Fruit fly (Drosophila melanogaster) whole organism, embryonic: Measurements from ENCODE around the gene pug.

Source experiments
- Atf6 ChIP-seq: fragments of 200-800 bp; sonication (Bioruptor generic); IDR thresholded peaks from 2 replicates; pipeline ENCODE4 v1.3.6; 2022; ENCODE audit warnings: missing biosample characterization, missing genetic modification characterization
- B-H1 ChIP-seq: fragments of 200-800 bp; sonication (Bioruptor generic); IDR thresholded peaks from 3 replicates; pipeline ENCODE4 v1.3.6; 2022; ENCODE audit warnings: missing biosample characterization, missing genetic modification characterization
- CG11085 ChIP-seq: fragments of 200-800 bp; sonication (Bioruptor generic); IDR thresholded peaks from 2 replicates; pipeline ENCODE4 v1.3.6; 2022; ENCODE audit warnings: missing biosample characterization, missing genetic modification characterization
- CG11695 ChIP-seq: fragments of 200-800 bp; sonication (Bioruptor generic); IDR thresholded peaks from 3 replicates; pipeline ENCODE4 v1.3.6; 2022; ENCODE audit warnings: missing biosample characterization, missing genetic modification characterization
- CG11723 ChIP-seq: fragments of 200-800 bp; sonication (Bioruptor generic); optimal IDR thresholded peaks from 2 replicates; lab custom pipeline; 2017; ENCODE audit warnings: missing biosample characterization, mild to moderate bottlenecking, missing genetic modification characterization
- CG12071 ChIP-seq: fragments of 200-800 bp; sonication (Bioruptor generic); optimal IDR thresholded peaks from 3 replicates; lab custom pipeline; 2018; ENCODE audit warnings: missing biosample characterization, mild to moderate bottlenecking, missing genetic modification characterization
- CG12299 ChIP-seq: fragments of 200-800 bp; sonication (Bioruptor generic); optimal IDR thresholded peaks from 2 replicates; lab custom pipeline; 2018; ENCODE audit warnings: missing biosample characterization, mild to moderate bottlenecking, missing genetic modification characterization
- CG12769 ChIP-seq: fragments of 200-800 bp; sonication (Bioruptor generic); optimal IDR thresholded peaks from 2 replicates; lab custom pipeline; 2019; ENCODE audit warnings: missing biosample characterization, mild to moderate bottlenecking, missing genetic modification characterization, moderate library complexity
- CG14710 ChIP-seq: fragments of 200-800 bp; sonication (Bioruptor generic); optimal IDR thresholded peaks from 3 replicates; lab custom pipeline; 2019; ENCODE audit warnings: missing biosample characterization, mild to moderate bottlenecking, missing genetic modification characterization, moderate library complexity
- CG14860 ChIP-seq: fragments of 200-800 bp; sonication (Bioruptor generic); IDR thresholded peaks from 3 replicates; pipeline ENCODE4 v1.3.6; 2022; ENCODE audit warnings: missing biosample characterization, missing genetic modification characterization; ENCODE audit not compliant: partially characterized antibody
- CG15514 ChIP-seq: fragments of 200-800 bp; sonication (Bioruptor generic); optimal IDR thresholded peaks from 3 replicates; lab custom pipeline; 2017; ENCODE audit warnings: missing biosample characterization, missing genetic modification characterization, mild to moderate bottlenecking, moderate library complexity, missing genetic modification reagents
- CG17359 ChIP-seq: fragments of 200-800 bp; sonication (Bioruptor generic); optimal IDR thresholded peaks from 3 replicates; lab custom pipeline; 2018; ENCODE audit warnings: missing biosample characterization, mild to moderate bottlenecking, missing genetic modification characterization, moderate library complexity
- CG17829 ChIP-seq: fragments of 200-800 bp; optimal IDR thresholded peaks from 2 replicates; lab custom pipeline; 2019; ENCODE audit warnings: missing biosample characterization, mild to moderate bottlenecking, missing genetic modification characterization, moderate library complexity
- CG17912 ChIP-seq: fragments of 200-800 bp; sonication (Bioruptor generic); optimal IDR thresholded peaks from 2 replicates; lab custom pipeline; 2018; ENCODE audit warnings: missing biosample characterization, mild to moderate bottlenecking, missing genetic modification characterization
- CG18619 ChIP-seq: fragments of 200-800 bp; sonication (Bioruptor generic); optimal IDR thresholded peaks from 3 replicates; lab custom pipeline; 2017; ENCODE audit warnings: missing biosample characterization, mild to moderate bottlenecking, missing genetic modification characterization
- CG31224 ChIP-seq: fragments of 200-800 bp; sonication (Bioruptor generic); IDR thresholded peaks from 2 replicates; pipeline ENCODE4 v1.3.6; 2022; ENCODE audit warnings: missing biosample characterization, missing genetic modification characterization
- CG31365 ChIP-seq: fragments of 200-800 bp; sonication (Bioruptor generic); optimal IDR thresholded peaks from 2 replicates; lab custom pipeline; 2018; ENCODE audit warnings: missing biosample characterization, mild to moderate bottlenecking, missing genetic modification characterization
- CG32532 ChIP-seq: fragments of 200-800 bp; sonication (Bioruptor generic); IDR thresholded peaks from 2 replicates; pipeline ENCODE4 v1.3.6; 2022; ENCODE audit warnings: missing biosample characterization, missing genetic modification characterization
- CG3407 ChIP-seq: fragments of 200-800 bp; sonication (Bioruptor generic); optimal IDR thresholded peaks from 2 replicates; lab custom pipeline; 2018; ENCODE audit warnings: missing biosample characterization, mild to moderate bottlenecking, missing genetic modification characterization
- CG4328 ChIP-seq: fragments of 200-800 bp; sonication (Bioruptor generic); optimal IDR thresholded peaks from 3 replicates; lab custom pipeline; 2017; ENCODE audit warnings: missing biosample characterization, missing genetic modification reagents, missing genetic modification characterization
- CG4854 ChIP-seq: fragments of 200-800 bp; sonication (Bioruptor generic); optimal IDR thresholded peaks from 2 replicates; lab custom pipeline; 2016; ENCODE audit warnings: missing biosample characterization, missing genetic modification characterization, inconsistent platforms
- CG6175 ChIP-seq: fragments of 200-800 bp; sonication (Bioruptor generic); IDR thresholded peaks from 3 replicates; pipeline ENCODE4 v1.3.6; 2022; ENCODE audit warnings: missing biosample characterization, missing genetic modification characterization
- CG6765 ChIP-seq: fragments of 200-800 bp; sonication (Bioruptor generic); optimal IDR thresholded peaks from 3 replicates; lab custom pipeline; 2017; ENCODE audit warnings: missing biosample characterization, mild to moderate bottlenecking, missing genetic modification characterization
- CG7372 ChIP-seq: fragments of 200-800 bp; sonication (Bioruptor generic); IDR thresholded peaks from 2 replicates; pipeline ENCODE4 v1.3.6; 2022; ENCODE audit warnings: missing biosample characterization, missing genetic modification characterization
- CG8924 ChIP-seq: fragments of 200-800 bp; optimal IDR thresholded peaks from 3 replicates; lab custom pipeline; 2019; ENCODE audit warnings: missing biosample characterization, mild to moderate bottlenecking, missing genetic modification characterization, moderate library complexity
- D19A ChIP-seq: fragments of 200-800 bp; optimal IDR thresholded peaks from 3 replicates; lab custom pipeline; 2019; ENCODE audit warnings: missing biosample characterization, mild to moderate bottlenecking, missing genetic modification characterization, moderate library complexity
- D19B ChIP-seq: fragments of 200-800 bp; sonication (Bioruptor generic); optimal IDR thresholded peaks from 2 replicates; lab custom pipeline; 2017; ENCODE audit warnings: missing biosample characterization, mild to moderate bottlenecking, missing genetic modification characterization
- Dip3 ChIP-seq: fragments of 200-800 bp; sonication (Bioruptor generic); optimal IDR thresholded peaks from 3 replicates; lab custom pipeline; 2016; ENCODE audit warnings: missing biosample characterization, missing genetic modification characterization
- Drgx ChIP-seq: fragments of 200-800 bp; sonication (Bioruptor generic); IDR thresholded peaks from 2 replicates; pipeline ENCODE4 v1.3.6; 2022; ENCODE audit warnings: missing biosample characterization, missing genetic modification characterization
- E2f1 ChIP-seq: fragments of 200-800 bp; sonication (Bioruptor generic); IDR thresholded peaks from 2 replicates; pipeline ENCODE4 v1.3.6; 2022; ENCODE audit warnings: missing biosample characterization, missing genetic modification characterization
- Fer1 ChIP-seq: fragments of 200-800 bp; sonication (Bioruptor generic); optimal IDR thresholded peaks from 2 replicates; lab custom pipeline; 2017; ENCODE audit warnings: missing biosample characterization, mild to moderate bottlenecking, missing genetic modification characterization
- Fer3 ChIP-seq: fragments of 200-800 bp; sonication (Bioruptor generic); optimal IDR thresholded peaks from 2 replicates; lab custom pipeline; 2018; ENCODE audit warnings: missing biosample characterization, mild to moderate bottlenecking, missing genetic modification characterization, moderate library complexity
- Lhr ChIP-seq: fragments of 200-800 bp; sonication (Bioruptor generic); optimal IDR thresholded peaks from 3 replicates; lab custom pipeline; 2017; ENCODE audit warnings: mild to moderate bottlenecking, missing biosample characterization, missing genetic modification reagents, missing genetic modification characterization
- Oaz ChIP-seq: fragments of 200-800 bp; sonication (Bioruptor generic); IDR thresholded peaks from 2 replicates; pipeline ENCODE4 v1.3.6; 2022; ENCODE audit warnings: missing biosample characterization, missing genetic modification characterization
- Opbp ChIP-seq: fragments of 200-800 bp; sonication (Bioruptor generic); IDR thresholded peaks from 3 replicates; pipeline ENCODE4 v1.3.6; 2022; ENCODE audit warnings: missing biosample characterization, missing genetic modification characterization; ENCODE audit not compliant: partially characterized antibody
- PHDP ChIP-seq: fragments of 200-800 bp; sonication (Bioruptor generic); optimal IDR thresholded peaks from 3 replicates; lab custom pipeline; 2018; ENCODE audit warnings: missing biosample characterization, mild to moderate bottlenecking, missing genetic modification characterization, moderate library complexity
- Sin3A ChIP-seq: fragments of >200 bp; optimal IDR thresholded peaks from 2 replicates; lab custom pipeline; 2018
- Xbp1 ChIP-seq: fragments of 200-800 bp; sonication (Bioruptor generic); optimal IDR thresholded peaks from 3 replicates; lab custom pipeline; 2016; ENCODE audit warnings: missing biosample characterization, mild to moderate bottlenecking, missing genetic modification characterization
- Xrp1 ChIP-seq: fragments of 200-800 bp; sonication (Bioruptor generic); IDR thresholded peaks from 2 replicates; pipeline ENCODE4 v1.3.6; 2022; ENCODE audit warnings: missing biosample characterization, missing genetic modification characterization
- ase ChIP-seq: fragments of 200-800 bp; sonication (Bioruptor generic); IDR thresholded peaks from 3 replicates; pipeline ENCODE4 v1.3.6; 2022; ENCODE audit warnings: missing biosample characterization, missing genetic modification characterization
- az2 ChIP-seq: fragments of 200-800 bp; sonication (Bioruptor generic); optimal IDR thresholded peaks from 3 replicates; lab custom pipeline; 2016; ENCODE audit warnings: missing biosample characterization, missing genetic modification characterization
- bsh ChIP-seq, 2 experiments: fragments of 200-800 bp; sonication (Bioruptor generic); optimal IDR thresholded peaks; 2 replicates each; lab custom pipeline; 2017 to 2018; ENCODE audit warnings: mild to moderate bottlenecking in 2 of 2, missing biosample characterization in 2 of 2, missing genetic modification characterization in 2 of 2, moderate library complexity in 1 of 2
- caup ChIP-seq: fragments of 200-800 bp; sonication (Bioruptor generic); optimal IDR thresholded peaks from 3 replicates; lab custom pipeline; 2017; ENCODE audit warnings: missing biosample characterization, mild to moderate bottlenecking, missing genetic modification characterization, moderate library complexity; ENCODE audit not compliant: severe bottlenecking
- danr ChIP-seq: fragments of 200-800 bp; sonication (Bioruptor generic); IDR thresholded peaks from 2 replicates; pipeline ENCODE4 v1.3.6; 2022; ENCODE audit warnings: missing biosample characterization, missing genetic modification characterization
- dpn ChIP-seq, 2 experiments: fragments of 200-800 bp; sonication (Bioruptor generic); optimal IDR thresholded peaks; 3 replicates each; lab custom pipeline; 2016; ENCODE audit warnings: missing biosample characterization in 2 of 2, missing genetic modification characterization in 2 of 2
- gem ChIP-seq: fragments of 200-800 bp; sonication (Bioruptor generic); optimal IDR thresholded peaks from 2 replicates; lab custom pipeline; 2019; ENCODE audit warnings: missing biosample characterization, mild to moderate bottlenecking, missing genetic modification characterization, moderate library complexity
- lilli ChIP-seq: fragments of 200-800 bp; sonication (Bioruptor generic); optimal IDR thresholded peaks from 3 replicates; lab custom pipeline; 2016; ENCODE audit warnings: missing biosample characterization, missing genetic modification characterization
- run ChIP-seq: fragments of 200-800 bp; sonication (Bioruptor generic); optimal IDR thresholded peaks from 3 replicates; lab custom pipeline; 2018; ENCODE audit warnings: missing biosample characterization, mild to moderate bottlenecking, missing genetic modification characterization
- tio ChIP-seq: fragments of 200-800 bp; sonication (Bioruptor generic); optimal IDR thresholded peaks from 2 replicates; lab custom pipeline; 2017; ENCODE audit warnings: missing biosample characterization, missing genetic modification characterization, inconsistent platforms
- usp ChIP-seq: fragments of >200 bp; optimal IDR thresholded peaks from 2 replicates; lab custom pipeline; 2017; ENCODE audit warnings: missing biosample characterization, missing genetic modification characterization
- zfh2 ChIP-seq: fragments of 200-800 bp; sonication (Bioruptor generic); optimal IDR thresholded peaks from 2 replicates; lab custom pipeline; 2016; ENCODE audit warnings: missing biosample characterization, missing genetic modification characterization

Gene pug

dm6 chr3R:10688835-10689234, 7.5 kb upstream of the pug start (continued):
- TF ChIP-seq Fer3 (tag; lab: Kevin White, UChicago) (peak; percentile 72), CG12769 (tag; lab: Kevin White, UChicago) (peak; percentile 65), CG8924 (tag; lab: Kevin White, UChicago) (peak; percentile 57), run (tag; lab: Kevin White, UChicago) (no peak), D19A (tag; lab: Kevin White, UChicago) (peak; percentile 21), Sin3A (no peak), CG17912 (GFP tag; lab: Kevin White, UChicago) (no peak), ase (0 out of 3 replicates have a peak, but pooled peaks have one; percentile 28), PHDP (peak; percentile 60), lilli (peak; percentile 59), CG32532 (GFP tag; lab: Robert Waterston, UW) (peak; percentile 88), CG12299 (peak; percentile 19), Dip3 (GFP tag; lab: Kevin White, UChicago) (no peak), CG14860 (GFP tag; lab: Robert Waterston, UW) (no peak), Opbp (GFP tag; lab: Robert Waterston, UW) (no peak), CG15514 (GFP tag; lab: Kevin White, UChicago) (peak; percentile 38), CG31365 (tag; lab: Kevin White, UChicago) (no peak), Xbp1 (peak; percentile 22), CG6175 (GFP tag; lab: Robert Waterston, UW) (no peak), CG12071 (GFP tag; lab: Kevin White, UChicago) (peak; percentile 10), B-H1 (GFP tag; lab: Robert Waterston, UW) (peak; percentile 33; the same call in 1 of the 3 replicates), Fer1 (GFP tag; lab: Kevin White, UChicago) (peak; percentile 52), usp (GFP tag; lab: Kevin White, UChicago) (no peak), tio (GFP tag; lab: Kevin White, UChicago) (peak; percentile 21), danr (GFP tag; lab: Robert Waterston, UW) (no peak), CG14710 (tag; lab: Kevin White, UChicago) (peak; percentile 6), CG11085 (GFP tag; lab: Robert Waterston, UW) (0 out of 2 replicates have a peak, but pooled peaks have one; percentile 29), CG11695 (GFP tag; lab: Robert Waterston, UW) (peak; percentile 62; the same call in 1 of the 3 replicates), gem (tag; lab: Kevin White, UChicago) (peak; percentile 71), CG4854 (GFP tag; lab: Kevin White, UChicago) (peak; percentile 27), E2f1 (GFP tag; lab: Robert Waterston, UW) (0 out of 2 replicates have a peak, but pooled peaks have one; percentile 28), CG31224 (GFP tag; lab: Robert Waterston, UW) (peak; percentile 66), CG6765 (GFP tag; lab: Kevin White, UChicago) (no peak), D19B (GFP tag; lab: Kevin White, UChicago) (no peak), Xrp1 (GFP tag; lab: Robert Waterston, UW) (peak; percentile 54; the same call in 1 of the 2 replicates), CG17829 (tag; lab: Kevin White, UChicago) (peak; percentile 40), CG3407 (GFP tag; lab: Kevin White, UChicago) (no peak), CG4328 (no peak), Atf6 (peak; percentile 75), Lhr (GFP tag; lab: Kevin White, UChicago) (no peak), caup (peak; percentile 67), Drgx (GFP tag; lab: Robert Waterston, UW) (peak; percentile 52), CG7372 (GFP tag; lab: Robert Waterston, UW) (no peak), Oaz (GFP tag; lab: Robert Waterston, UW) (0 out of 2 replicates have a peak, but pooled peaks have one; percentile 27), bsh (GFP tag; optimal IDR thresholded peaks at IDR 0.05; lab: Kevin White, UChicago) (peak in 1 of 2 experiments; percentile 45), dpn (GFP tag; optimal IDR thresholded peaks at IDR 0.05; lab: Kevin White, UChicago) (peak; percentile 17 to 28), zfh2 (GFP tag; lab: Kevin White, UChicago) (no peak), az2 (GFP tag; lab: Kevin White, UChicago) (peak; percentile 10), CG11723 (GFP tag; lab: Kevin White, UChicago) (no peak), CG17359 (tag; lab: Kevin White, UChicago) (peak; percentile 46), CG18619 (GFP tag; lab: Kevin White, UChicago) (peak; percentile 10)
